Fruit fly (Drosophila melanogaster): Measurements from ENCODE around the gene CG43897.
A peak's percentile ranks its signal among the peaks of the same experiment; 100 is the strongest.

CG43897 gene

dm6 chr3L:9842043-9842442 is 28.4 kb downstream of the CG43897 start:
- no peak for TF ChIP-seq h (GFP tag; optimal IDR thresholded peaks at IDR 0.05)
- no peak for TF ChIP-seq GATAd (GFP tag; optimal IDR thresholded peaks at IDR 0.05)
- TF ChIP-seq Hr78 (GFP tag; optimal IDR thresholded peaks at IDR 0.05) = no peak
- no peak for TF ChIP-seq Vsx2 (GFP tag; optimal IDR thresholded peaks at IDR 0.05; ENCODE audit: partially characterized antibody)

- TF ChIP-seq usp (GFP tag; optimal IDR thresholded peaks at IDR 0.05) (no peak), N (GFP tag; optimal IDR thresholded peaks at IDR 0.05) (no peak), dsf (GFP tag; optimal IDR thresholded peaks at IDR 0.05; ENCODE audit: borderline replicate concordance) (no peak), Jra (GFP tag; optimal IDR thresholded peaks at IDR 0.05) (no peak), Hr83 (GFP tag; optimal IDR thresholded peaks at IDR 0.05; ENCODE audit: poor library complexity, severe bottlenecking) (no peak), pan (optimal IDR thresholded peaks at IDR 0.05) (no peak), rgr (GFP tag; optimal IDR thresholded peaks at IDR 0.05) (no peak), OdsH (GFP tag; optimal IDR thresholded peaks at IDR 0.05) (no peak), Abd-B (GFP tag; optimal IDR thresholded peaks at IDR 0.05) (no peak), sv (GFP tag; optimal IDR thresholded peaks at IDR 0.05) (peak; percentile 11), lola (GFP tag; optimal IDR thresholded peaks at IDR 0.05) (no peak), CG32264 (GFP tag; optimal IDR thresholded peaks at IDR 0.05) (no peak), Dfd (GFP tag; optimal IDR thresholded peaks at IDR 0.05) (no peak), jim (GFP tag; optimal IDR thresholded peaks at IDR 0.05) (no peak), Rel (GFP tag; optimal IDR thresholded peaks at IDR 0.05) (no peak), Rel (tag; optimal IDR thresholded peaks at IDR 0.05) (peak; percentile 21), CrebA (GFP tag; optimal IDR thresholded peaks at IDR 0.05; ENCODE audit: borderline replicate concordance) (no peak)
Measured at dm6 chr3L:9845980-9846538, 32.4 kb downstream of the CG43897 start.

dm6 chr3L:9846577-9847342 is 33.1 kb downstream of the CG43897 start:
- TF ChIP-seq N (GFP tag; optimal IDR thresholded peaks at IDR 0.05) (no peak), Rel (GFP tag; optimal IDR thresholded peaks at IDR 0.05) (no peak), Rel (tag; optimal IDR thresholded peaks at IDR 0.05) (peak; percentile 89), CG9705 (GFP tag; optimal IDR thresholded peaks at IDR 0.05) (no peak), CrebA (GFP tag; optimal IDR thresholded peaks at IDR 0.05; ENCODE audit: borderline replicate concordance) (no peak)

dm6 chr3L:9847420-9847977 is 33.9 kb downstream of the CG43897 start:
- no peak for TF ChIP-seq Myc (optimal IDR thresholded peaks at IDR 0.05)
- no peak for TF ChIP-seq dmrt93B (GFP tag; optimal IDR thresholded peaks at IDR 0.05)
- TF ChIP-seq h (GFP tag; optimal IDR thresholded peaks at IDR 0.05) = peak; percentile 61
- TF ChIP-seq lola (GFP tag; optimal IDR thresholded peaks at IDR 0.05) = no peak
- TF ChIP-seq Dif (GFP tag; optimal IDR thresholded peaks at IDR 0.05; ENCODE audit: partially characterized antibody) = no peak
- TF ChIP-seq Hnf4 (GFP tag; optimal IDR thresholded peaks at IDR 0.05) = no peak
- no peak for TF ChIP-seq Mio (GFP tag; optimal IDR thresholded peaks at IDR 0.05)
- peak; percentile 65 for TF ChIP-seq rgr (GFP tag; optimal IDR thresholded peaks at IDR 0.05)
- TF ChIP-seq CG9705 (GFP tag; optimal IDR thresholded peaks at IDR 0.05) = no peak
- TF ChIP-seq GATAd (GFP tag; optimal IDR thresholded peaks at IDR 0.05) = no peak
- peak; percentile 60 for TF ChIP-seq ey (GFP tag; optimal IDR thresholded peaks at IDR 0.05)
- no peak for TF ChIP-seq sage (GFP tag; optimal IDR thresholded peaks at IDR 0.05)
- no peak for TF ChIP-seq brk (GFP tag; optimal IDR thresholded peaks at IDR 0.05)
- no peak for TF ChIP-seq CrebA (GFP tag; optimal IDR thresholded peaks at IDR 0.05; ENCODE audit: borderline replicate concordance)
- no peak for TF ChIP-seq jim (GFP tag; optimal IDR thresholded peaks at IDR 0.05)
- no peak for TF ChIP-seq tai (GFP tag; optimal IDR thresholded peaks at IDR 0.05)
- TF ChIP-seq CG32264 (GFP tag; optimal IDR thresholded peaks at IDR 0.05) = no peak
- TF ChIP-seq Sp1 (GFP tag; optimal IDR thresholded peaks at IDR 0.05) = peak; percentile 16
- TF ChIP-seq psq (GFP tag; optimal IDR thresholded peaks at IDR 0.05) = peak; percentile 44
- no peak for TF ChIP-seq Hr83 (GFP tag; optimal IDR thresholded peaks at IDR 0.05; ENCODE audit: poor library complexity, severe bottlenecking)
- TF ChIP-seq Dfd (GFP tag; optimal IDR thresholded peaks at IDR 0.05) = no peak
- no peak for TF ChIP-seq pan (optimal IDR thresholded peaks at IDR 0.05)
- peak; percentile 32 for TF ChIP-seq br (GFP tag; optimal IDR thresholded peaks at IDR 0.05)
- no peak for TF ChIP-seq dl (GFP tag; optimal IDR thresholded peaks at IDR 0.05; ENCODE audit: insufficient read depth in 1 of 2, partially characterized antibody in 2 of 2)
- peak; percentile 41 for TF ChIP-seq woc (GFP tag; optimal IDR thresholded peaks at IDR 0.05)
- peak; percentile 9 for TF ChIP-seq fru (GFP tag; optimal IDR thresholded peaks at IDR 0.05)
- TF ChIP-seq dsf (GFP tag; optimal IDR thresholded peaks at IDR 0.05; ENCODE audit: borderline replicate concordance) = no peak
- peak in 1 of 2 experiments; percentile 54 for TF ChIP-seq foxo (GFP tag; optimal IDR thresholded peaks at IDR 0.05)
- no peak for TF ChIP-seq Vsx2 (GFP tag; optimal IDR thresholded peaks at IDR 0.05; ENCODE audit: partially characterized antibody)
- peak; percentile 49 for TF ChIP-seq HLH106 (tag; optimal IDR thresholded peaks at IDR 0.05)
- TF ChIP-seq sv (GFP tag; optimal IDR thresholded peaks at IDR 0.05) = no peak
- no peak for TF ChIP-seq Rel (GFP tag; optimal IDR thresholded peaks at IDR 0.05)
- TF ChIP-seq Rel (tag; optimal IDR thresholded peaks at IDR 0.05) = no peak
- no peak for TF ChIP-seq Abd-B (GFP tag; optimal IDR thresholded peaks at IDR 0.05)
- no peak for TF ChIP-seq Hr78 (GFP tag; optimal IDR thresholded peaks at IDR 0.05)
- TF ChIP-seq usp (GFP tag; optimal IDR thresholded peaks at IDR 0.05) = no peak
- peak; percentile 28 for TF ChIP-seq OdsH (GFP tag; optimal IDR thresholded peaks at IDR 0.05)
